Worm (Caenorhabditis elegans): ENCODE data around the gene tbc-1.

- TF ChIP-seq sem-2 (GFP tag; optimal IDR thresholded peaks at IDR 0.05) (no peak), unc-39 (tag; optimal IDR thresholded peaks at IDR 0.05) (no peak), lin-13 (tag; optimal IDR thresholded peaks at IDR 0.05) (no peak), ces-1 (GFP tag; optimal IDR thresholded peaks at IDR 0.05) (peak; percentile 87), ceh-83 (GFP tag; optimal IDR thresholded peaks at IDR 0.05) (no peak), elt-1 (tag; optimal IDR thresholded peaks at IDR 0.05; ENCODE audit: borderline replicate concordance, insufficient read depth) (no peak), ham-2 (GFP tag; optimal IDR thresholded peaks at IDR 0.05) (no peak), lsy-2 (tag; optimal IDR thresholded peaks at IDR 0.05) (no peak), nhr-76 (tag; optimal IDR thresholded peaks at IDR 0.05) (no peak), blmp-1 (tag; optimal IDR thresholded peaks at IDR 0.05) (no peak), ceh-43 (GFP tag; optimal IDR thresholded peaks at IDR 0.05) (no peak), snpc-4 (tag; optimal IDR thresholded peaks at IDR 0.05) (no peak), ceh-39 (tag; optimal IDR thresholded peaks at IDR 0.05) (no peak)
Observed at ce11 chrX:14976840-14977534, 6.4 kb downstream of the tbc-1 start.
